Worm (Caenorhabditis elegans) whole organism, young adult: ENCODE data around the gene ifc-2.

Experiments used
- C06A6.2 ChIP-seq: fragments of 200-800 bp; sonication (Bioruptor generic); conservative IDR thresholded peaks from 2 replicates; pipeline ENCODE4 v1.3.6; 2022; ENCODE audit warnings: missing genetic modification characterization, missing compliant biosample characterization
- F10E7.11 ChIP-seq: sonication (generic microtip); optimal IDR thresholded peaks from 2 replicates; lab custom pipeline; 2017; ENCODE audit warnings: mild to moderate bottlenecking, missing genetic modification characterization, moderate library complexity, missing compliant biosample characterization
- F49E8.2 ChIP-seq: sonication (generic microtip); optimal IDR thresholded peaks from 3 replicates; lab custom pipeline; 2017; ENCODE audit warnings: missing genetic modification characterization, mild to moderate bottlenecking, missing compliant biosample characterization, antibody characterized with exemption, moderate library complexity; ENCODE audit not compliant: insufficient read depth
- F55B11.4 ChIP-seq: sonication (generic microtip); optimal IDR thresholded peaks from 2 replicates; lab custom pipeline; 2016; ENCODE audit warnings: missing compliant biosample characterization, missing genetic modification characterization, borderline replicate concordance; ENCODE audit not compliant: insufficient read depth
- K11D2.4 ChIP-seq: fragments of 200-800 bp; sonication (Bioruptor generic); IDR thresholded peaks from 2 replicates; pipeline ENCODE4 v1.3.6; 2022; ENCODE audit warnings: missing genetic modification reagents, missing genetic modification characterization, missing compliant biosample characterization
- K12H6.12 ChIP-seq: fragments of 200-800 bp; sonication (Bioruptor generic); optimal IDR thresholded peaks from 2 replicates; lab custom pipeline; 2018; ENCODE audit warnings: mild to moderate bottlenecking, missing genetic modification characterization, missing compliant biosample characterization
- T07F8.4 ChIP-seq: sonication (generic microtip); optimal IDR thresholded peaks from 2 replicates; lab custom pipeline; 2016; ENCODE audit warnings: mild to moderate bottlenecking, missing genetic modification characterization, moderate library complexity, missing compliant biosample characterization
- Y53G8AR.9 ChIP-seq: fragments of 200-800 bp; sonication (Bioruptor generic); conservative IDR thresholded peaks from 2 replicates; pipeline ENCODE4 v1.3.6; 2022; ENCODE audit warnings: missing genetic modification reagents, missing genetic modification characterization, missing compliant biosample characterization
- Y56A3A.18 ChIP-seq: fragments of 200-800 bp; sonication (Bioruptor generic); IDR thresholded peaks from 2 replicates; pipeline ENCODE4 v1.3.6; 2022; ENCODE audit warnings: missing genetic modification reagents, missing genetic modification characterization, missing compliant biosample characterization
- Y67H2A.10 ChIP-seq: fragments of 200-800 bp; sonication (Bioruptor generic); conservative IDR thresholded peaks from 2 replicates; pipeline ENCODE4 v1.3.6; 2022; ENCODE audit warnings: missing genetic modification reagents, missing genetic modification characterization, missing compliant biosample characterization
- ZK185.1 ChIP-seq: sonication (generic microtip); optimal IDR thresholded peaks from 2 replicates; lab custom pipeline; 2016; ENCODE audit warnings: mild to moderate bottlenecking, missing genetic modification characterization, missing compliant biosample characterization; ENCODE audit not compliant: poor library complexity, severe bottlenecking
- ama-1 ChIP-seq, 3 experiments: fragments of 150-350 bp in 1 of 3; sonication (generic microtip) in 2 of 3; optimal IDR thresholded peaks; 2 replicates each; lab custom pipeline; 2014 to 2018; ENCODE audit warnings: missing biosample characterization in 2 of 3, missing genetic modification characterization in 2 of 3, missing genetic modification reagents in 2 of 3
- athp-1 ChIP-seq: sonication (generic microtip); optimal IDR thresholded peaks from 2 replicates; lab custom pipeline; 2017; ENCODE audit warnings: mild to moderate bottlenecking, missing genetic modification characterization, missing compliant biosample characterization
- attf-3 ChIP-seq: fragments of 200-800 bp; sonication (Bioruptor generic); conservative IDR thresholded peaks from 2 replicates; pipeline ENCODE4 v1.3.6; 2022; ENCODE audit warnings: missing genetic modification reagents, missing genetic modification characterization, missing compliant biosample characterization
- bed-2 ChIP-seq: fragments of 200-800 bp; sonication (Bioruptor generic); IDR thresholded peaks from 2 replicates; pipeline ENCODE4 v1.3.6; 2022; ENCODE audit warnings: missing genetic modification reagents, missing genetic modification characterization, missing compliant biosample characterization
- cebp-2 ChIP-seq: fragments of 200-800 bp; sonication (Bioruptor generic); IDR thresholded peaks from 2 replicates; pipeline ENCODE4 v1.3.6; 2022; ENCODE audit warnings: missing genetic modification characterization, missing compliant biosample characterization
- ceh-100 ChIP-seq: fragments of 200-800 bp; sonication (Bioruptor generic); IDR thresholded peaks from 2 replicates; pipeline ENCODE4 v1.3.6; 2022; ENCODE audit warnings: missing genetic modification reagents, missing genetic modification characterization, missing compliant biosample characterization
- ceh-40 ChIP-seq: fragments of 200-800 bp; sonication (Bioruptor generic); IDR thresholded peaks from 2 replicates; pipeline ENCODE4 v1.3.6; 2022; ENCODE audit warnings: missing genetic modification characterization, missing compliant biosample characterization
- ceh-91 ChIP-seq: fragments of 200-800 bp; sonication (Bioruptor generic); IDR thresholded peaks from 2 replicates; pipeline ENCODE4 v1.3.6; 2022; ENCODE audit warnings: missing genetic modification reagents, missing genetic modification characterization, missing compliant biosample characterization
- chd-7 ChIP-seq: sonication (generic microtip); optimal IDR thresholded peaks from 2 replicates; lab custom pipeline; 2016; ENCODE audit warnings: mild to moderate bottlenecking, missing genetic modification characterization, moderate library complexity, missing compliant biosample characterization
- egl-18 ChIP-seq: fragments of 200-800 bp; sonication (Bioruptor generic); IDR thresholded peaks from 2 replicates; pipeline ENCODE4 v1.3.6; 2022; ENCODE audit warnings: missing genetic modification reagents, missing genetic modification characterization, missing compliant biosample characterization
- egrh-3 ChIP-seq: fragments of 200-800 bp; sonication (Bioruptor generic); IDR thresholded peaks from 2 replicates; pipeline ENCODE4 v1.3.6; 2022; ENCODE audit warnings: missing genetic modification reagents, missing genetic modification characterization, missing compliant biosample characterization
- ekl-4 ChIP-seq: fragments of 200-800 bp; sonication (Bioruptor generic); IDR thresholded peaks from 2 replicates; pipeline ENCODE4 v1.3.6; 2022; ENCODE audit warnings: missing genetic modification reagents, missing genetic modification characterization, missing compliant biosample characterization
- fkh-3 ChIP-seq: sonication (generic microtip); optimal IDR thresholded peaks from 2 replicates; lab custom pipeline; 2016; ENCODE audit warnings: mild to moderate bottlenecking, missing genetic modification characterization, missing compliant biosample characterization
- gei-17 ChIP-seq: fragments of 200-800 bp; sonication (Bioruptor generic); optimal IDR thresholded peaks from 2 replicates; lab custom pipeline; 2018; ENCODE audit warnings: mild to moderate bottlenecking, missing genetic modification characterization, missing compliant biosample characterization
- hsf-1 ChIP-seq: fragments of 200-800 bp; sonication (Bioruptor generic); IDR thresholded peaks from 2 replicates; pipeline ENCODE4 v1.3.6; 2022; ENCODE audit warnings: missing genetic modification reagents, missing genetic modification characterization, missing compliant biosample characterization
- let-526 ChIP-seq: fragments of 200-800 bp; sonication (Bioruptor generic); IDR thresholded peaks from 2 replicates; pipeline ENCODE4 v1.3.6; 2022; ENCODE audit warnings: missing genetic modification reagents, missing genetic modification characterization, missing compliant biosample characterization
- lin-54 ChIP-seq: fragments of 200-800 bp; sonication (Bioruptor generic); optimal IDR thresholded peaks from 2 replicates; lab custom pipeline; 2018; ENCODE audit warnings: mild to moderate bottlenecking, missing genetic modification characterization, missing compliant biosample characterization
- lsl-1 ChIP-seq: fragments of 200-800 bp; sonication (Bioruptor generic); optimal IDR thresholded peaks from 2 replicates; lab custom pipeline; 2018; ENCODE audit warnings: mild to moderate bottlenecking, missing genetic modification characterization, moderate library complexity, missing compliant biosample characterization
- lsy-27 ChIP-seq: sonication (generic microtip); optimal IDR thresholded peaks from 2 replicates; lab custom pipeline; 2017; ENCODE audit warnings: missing genetic modification characterization, mild to moderate bottlenecking, missing compliant biosample characterization, antibody characterized with exemption, missing genotype, borderline replicate concordance; ENCODE audit not compliant: insufficient read depth
- madf-6 ChIP-seq: fragments of 200-800 bp; sonication (Bioruptor generic); IDR thresholded peaks from 2 replicates; pipeline ENCODE4 v1.3.6; 2022; ENCODE audit warnings: missing genetic modification reagents, missing genetic modification characterization, missing compliant biosample characterization
- madf-8 ChIP-seq: fragments of 200-800 bp; sonication (Bioruptor generic); conservative IDR thresholded peaks from 2 replicates; pipeline ENCODE4 v1.3.6; 2022; ENCODE audit warnings: missing genetic modification reagents, missing genetic modification characterization, missing compliant biosample characterization
- mel-28 ChIP-seq: sonication (generic microtip); optimal IDR thresholded peaks from 2 replicates; lab custom pipeline; 2016; ENCODE audit warnings: borderline replicate concordance, mild to moderate bottlenecking, missing genetic modification characterization, missing compliant biosample characterization
- mxl-1 ChIP-seq: sonication (generic microtip); optimal IDR thresholded peaks from 2 replicates; lab custom pipeline; 2016; ENCODE audit warnings: missing genetic modification characterization, missing compliant biosample characterization
- nhr-120 ChIP-seq: fragments of 200-800 bp; sonication (Bioruptor generic); IDR thresholded peaks from 2 replicates; pipeline ENCODE4 v1.3.6; 2022; ENCODE audit warnings: missing genetic modification characterization, missing compliant biosample characterization
- nhr-80 ChIP-seq: sonication (generic microtip); optimal IDR thresholded peaks from 2 replicates; lab custom pipeline; 2016; ENCODE audit warnings: missing genetic modification characterization, missing compliant biosample characterization
- rec-8 ChIP-seq, 2 experiments: sonication (generic microtip); optimal IDR thresholded peaks; 2 replicates each; lab custom pipeline; 2016; ENCODE audit warnings: mild to moderate bottlenecking in 2 of 2, missing genetic modification characterization in 2 of 2, missing genetic modification reagents in 2 of 2, missing genotype in 2 of 2, missing biosample characterization in 1 of 2, missing compliant biosample characterization in 1 of 2, moderate library complexity in 1 of 2
- repo-1 ChIP-seq: sonication (generic microtip); optimal IDR thresholded peaks from 2 replicates; lab custom pipeline; 2017; ENCODE audit warnings: mild to moderate bottlenecking, missing genetic modification characterization, missing compliant biosample characterization
- sdz-38 ChIP-seq: sonication (generic microtip); optimal IDR thresholded peaks from 2 replicates; lab custom pipeline; 2016; ENCODE audit warnings: missing genotype, missing genetic modification characterization, missing compliant biosample characterization
- sea-2 ChIP-seq: fragments of 200-800 bp; sonication (Bioruptor generic); IDR thresholded peaks from 2 replicates; pipeline ENCODE4 v1.3.6; 2022; ENCODE audit warnings: missing genetic modification characterization, missing compliant biosample characterization
- snpc-1.1 ChIP-seq: sonication (generic microtip); optimal IDR thresholded peaks from 2 replicates; lab custom pipeline; 2017; ENCODE audit warnings: missing genetic modification characterization, mild to moderate bottlenecking, missing compliant biosample characterization, antibody characterized with exemption, moderate library complexity, missing genotype, missing genetic modification reagents; ENCODE audit not compliant: insufficient read depth
- snpc-1.3 ChIP-seq: sonication (generic microtip); optimal IDR thresholded peaks from 2 replicates; lab custom pipeline; 2017; ENCODE audit warnings: missing genetic modification characterization, mild to moderate bottlenecking, missing compliant biosample characterization, antibody characterized with exemption, moderate library complexity, missing genotype, missing genetic modification reagents; ENCODE audit not compliant: insufficient read depth
- snpc-4 ChIP-seq, 5 experiments: fragments of 150-350 bp in 1 of 5; sonication (generic microtip) in 4 of 5; optimal IDR thresholded peaks; 2 replicates each; lab custom pipeline; 2014 to 2018; ENCODE audit warnings: missing genetic modification characterization in 5 of 5, missing biosample characterization in 3 of 5, antibody characterized with exemption in 2 of 5, mild to moderate bottlenecking in 2 of 5, missing compliant biosample characterization in 2 of 5, missing genotype in 2 of 5, moderate library complexity in 2 of 5, missing genetic modification reagents in 1 of 5
- zim-3 ChIP-seq: sonication (generic microtip); optimal IDR thresholded peaks from 2 replicates; lab custom pipeline; 2017; ENCODE audit warnings: mild to moderate bottlenecking, missing genetic modification characterization, moderate library complexity, missing compliant biosample characterization
- ztf-26 ChIP-seq: sonication (generic microtip); optimal IDR thresholded peaks from 2 replicates; lab custom pipeline; 2017; ENCODE audit warnings: missing genetic modification characterization, missing compliant biosample characterization
- ztf-6 ChIP-seq: fragments of 200-800 bp; sonication (Bioruptor generic); IDR thresholded peaks from 2 replicates; pipeline ENCODE4 v1.3.6; 2022; ENCODE audit warnings: missing genetic modification reagents, missing genetic modification characterization, missing compliant biosample characterization

Gene ifc-2

ce11 chrX:593245-593733 lies 61.4 kb downstream of the ifc-2 start (continued):
- TF ChIP-seq F49E8.2 = no peak
- TF ChIP-seq ztf-26 (tag; lab: Kevin White, UChicago) = peak; percentile 35
- TF ChIP-seq snpc-1.3 (tag; lab: Kevin White, UChicago) = no peak
- TF ChIP-seq ama-1 (optimal IDR thresholded peaks at IDR 0.05; lab: Kevin White, UChicago) = no peak
- peak in 1 of 2 experiments; percentile 37 for TF ChIP-seq ama-1 (GFP tag; optimal IDR thresholded peaks at IDR 0.05; lab: Kevin White, UChicago)
- no peak for TF ChIP-seq madf-8 (GFP tag; lab: Robert Waterston, UW)
- peak; percentile 66; the same call in 1 of the 2 replicates for TF ChIP-seq ekl-4 (GFP tag; lab: Robert Waterston, UW)
- no peak for TF ChIP-seq ceh-100 (GFP tag; lab: Robert Waterston, UW)
- TF ChIP-seq snpc-1.1 = no peak
- no peak for TF ChIP-seq ceh-91 (GFP tag; lab: Robert Waterston, UW)
- TF ChIP-seq fkh-3 (tag; lab: Kevin White, UChicago) = no peak
- no peak for TF ChIP-seq bed-2
- TF ChIP-seq F55B11.4 = no peak
- peak; percentile 42 for TF ChIP-seq lin-54 (GFP tag; lab: Kevin White, UChicago)
- TF ChIP-seq nhr-120 = no peak
- TF ChIP-seq sea-2 = no peak
- no peak for TF ChIP-seq ztf-6 (GFP tag; lab: Robert Waterston, UW)
- TF ChIP-seq C06A6.2 (GFP tag; lab: Robert Waterston, UW) = 0 out of 2 replicates have a peak, but pooled peaks have one; percentile 46
- peak; percentile 42; the same call in 1 of the 2 replicates for TF ChIP-seq attf-3 (GFP tag; lab: Robert Waterston, UW)
- peak; percentile 63 for TF ChIP-seq repo-1 (tag; lab: Kevin White, UChicago)
- TF ChIP-seq egl-18 (GFP tag; lab: Robert Waterston, UW) = no peak
- TF ChIP-seq ZK185.1 = peak; percentile 89
- 0 out of 2 replicates have a peak, but pooled peaks have one; percentile 23 for TF ChIP-seq Y53G8AR.9 (GFP tag; lab: Robert Waterston, UW)
- TF ChIP-seq nhr-80 (tag; lab: Kevin White, UChicago) = peak; percentile 97
- TF ChIP-seq athp-1 = no peak
- TF ChIP-seq chd-7 (tag; lab: Kevin White, UChicago) = peak; percentile 81
- TF ChIP-seq Y56A3A.18 = no peak
- TF ChIP-seq snpc-4 (GFP tag; optimal IDR thresholded peaks at IDR 0.05; lab: Kevin White, UChicago) = peak; percentile 10
- TF ChIP-seq snpc-4 (tag; optimal IDR thresholded peaks at IDR 0.05; lab: Kevin White, UChicago) = peak in 2 of 4 experiments; percentile 72 to 77
- no peak for TF ChIP-seq Y67H2A.10 (GFP tag; lab: Robert Waterston, UW)
- no peak for TF ChIP-seq rec-8 (tag; optimal IDR thresholded peaks at IDR 0.05; lab: Kevin White, UChicago)
- TF ChIP-seq let-526 (GFP tag; lab: Robert Waterston, UW) = peak; percentile 75; the same call in 1 of the 2 replicates
- TF ChIP-seq mel-28 (tag; lab: Kevin White, UChicago) = no peak
- peak; percentile 12 for TF ChIP-seq F10E7.11 (tag; lab: Kevin White, UChicago)
- no peak for TF ChIP-seq T07F8.4 (tag; lab: Kevin White, UChicago)
- TF ChIP-seq egrh-3 = peak; percentile 76
- no peak for TF ChIP-seq zim-3 (tag; lab: Kevin White, UChicago)
- no peak for TF ChIP-seq lsl-1
- TF ChIP-seq madf-6 = no peak
- TF ChIP-seq gei-17 (GFP tag; lab: Kevin White, UChicago) = peak; percentile 37
- TF ChIP-seq K12H6.12 (tag; lab: Kevin White, UChicago) = peak; percentile 90
- 0 out of 2 replicates have a peak, but pooled peaks have one; percentile 50 for TF ChIP-seq hsf-1 (GFP tag; lab: Robert Waterston, UW)
- no peak for TF ChIP-seq ceh-40 (GFP tag; lab: Robert Waterston, UW)
- no peak for TF ChIP-seq mxl-1 (tag; lab: Kevin White, UChicago)
- no peak for TF ChIP-seq cebp-2 (GFP tag; lab: Robert Waterston, UW)
- TF ChIP-seq lsy-27 (tag; lab: Kevin White, UChicago) = no peak
- TF ChIP-seq K11D2.4 (GFP tag; lab: Robert Waterston, UW) = peak; percentile 70; the same call in 1 of the 2 replicates
- no peak for TF ChIP-seq sdz-38
